Worm (Caenorhabditis elegans) whole organism, L1 larva: ENCODE data around the gene lin-66.
A peak's percentile ranks its signal among the peaks of the same experiment; 100 is the strongest.

Experiments
- ama-1 ChIP-seq: fragments of 150-350 bp; optimal IDR thresholded peaks from 2 replicates; lab custom pipeline; 2014
- elt-2 ChIP-seq: sonication (generic microtip); optimal IDR thresholded peaks from 2 replicates; lab custom pipeline; 2016; ENCODE audit warnings: missing genetic modification characterization, mild to moderate bottlenecking, inconsistent platforms, missing compliant biosample characterization, missing genetic modification reagents
- jun-1 ChIP-seq: fragments of 150-350 bp; optimal IDR thresholded peaks from 2 replicates; lab custom pipeline; 2014; ENCODE audit warnings: missing biosample characterization, missing genetic modification reagents, missing genetic modification characterization
- mdl-1 ChIP-seq, 2 experiments: fragments of 150-350 bp; optimal IDR thresholded peaks; 2 replicates each; lab custom pipeline; 2014 to 2017; ENCODE audit warnings: missing biosample characterization in 2 of 2, missing genetic modification characterization in 2 of 2, inconsistent platforms in 1 of 2
- nhr-12 ChIP-seq: sonication (generic microtip); optimal IDR thresholded peaks from 2 replicates; lab custom pipeline; 2017; ENCODE audit warnings: missing biosample characterization, missing genetic modification characterization
- nhr-237 ChIP-seq: fragments of 150-350 bp; optimal IDR thresholded peaks from 2 replicates; lab custom pipeline; 2014; ENCODE audit warnings: missing biosample characterization, missing genetic modification characterization
- nhr-47 ChIP-seq: sonication (generic microtip); optimal IDR thresholded peaks from 2 replicates; lab custom pipeline; 2016; ENCODE audit warnings: mild to moderate bottlenecking, missing genetic modification characterization, moderate library complexity, missing compliant biosample characterization
- pqm-1 ChIP-seq: sonication (generic microtip); optimal IDR thresholded peaks from 3 replicates; lab custom pipeline; 2017; ENCODE audit warnings: missing biosample characterization, missing genetic modification characterization
- snpc-4 ChIP-seq: fragments of 150-350 bp; optimal IDR thresholded peaks from 2 replicates; lab custom pipeline; 2014; ENCODE audit warnings: missing biosample characterization, missing genetic modification characterization
- sox-4 ChIP-seq: sonication (generic microtip); optimal IDR thresholded peaks from 2 replicates; lab custom pipeline; 2016; ENCODE audit warnings: missing genetic modification characterization, missing compliant biosample characterization
- sptf-1 ChIP-seq: fragments of 150-350 bp; optimal IDR thresholded peaks from 2 replicates; lab custom pipeline; 2014; ENCODE audit warnings: missing biosample characterization, missing genetic modification characterization
- unc-62 ChIP-seq: fragments of 150-350 bp; optimal IDR thresholded peaks from 2 replicates; lab custom pipeline; 2014; ENCODE audit warnings: missing biosample characterization, missing genetic modification reagents, missing genetic modification characterization
- zag-1 ChIP-seq: fragments of 150-350 bp; optimal IDR thresholded peaks from 2 replicates; lab custom pipeline; 2014; ENCODE audit warnings: missing biosample characterization, missing genetic modification characterization

DNA sequence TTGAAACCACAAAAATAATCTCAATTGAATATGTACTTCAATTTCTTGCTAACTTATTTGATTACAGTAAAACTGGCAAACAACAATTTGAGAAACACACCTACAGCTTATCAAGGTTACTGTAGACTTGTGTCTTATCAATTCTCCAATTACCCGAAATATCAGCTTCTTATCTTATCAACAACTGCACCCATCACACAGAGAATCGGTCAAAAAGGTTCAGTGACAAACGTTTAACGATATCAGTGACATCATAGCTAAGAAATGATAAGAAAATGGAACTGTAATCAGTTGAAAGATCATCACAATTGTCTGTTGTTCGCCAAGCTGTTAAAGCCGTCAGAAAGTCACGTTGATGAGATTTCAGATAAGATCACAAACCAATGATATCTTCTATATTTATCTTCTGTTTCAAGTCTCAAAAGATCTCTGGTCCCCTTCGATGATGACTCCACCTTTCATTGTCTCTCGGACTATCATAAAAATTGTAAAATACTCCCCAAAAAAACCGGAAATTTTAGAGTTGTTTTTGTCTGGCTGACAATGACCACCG lies 31.4 kb downstream of the lin-66 start:
- TF ChIP-seq pqm-1 (peak; percentile 100), unc-62 (GFP tag; lab: Kevin White, UChicago) (no peak), nhr-47 (tag; lab: Kevin White, UChicago) (no peak), zag-1 (no peak), ama-1 (lab: Kevin White, UChicago) (no peak), snpc-4 (tag; lab: Kevin White, UChicago) (no peak), jun-1 (tag; lab: Kevin White, UChicago) (peak; percentile 93), sptf-1 (no peak), elt-2 (tag; lab: Kevin White, UChicago) (peak; percentile 100), nhr-12 (tag; lab: Kevin White, UChicago) (no peak), sox-4 (tag; lab: Kevin White, UChicago) (no peak), nhr-237 (no peak), mdl-1 (tag; optimal IDR thresholded peaks at IDR 0.05; lab: Kevin White, UChicago) (peak in 1 of 2 experiments; percentile 37)
